Worm (Caenorhabditis elegans): ENCODE data around the gene gldi-2.

- no peak for TF ChIP-seq elt-3 (tag; optimal IDR thresholded peaks at IDR 0.05)
- TF ChIP-seq nhr-67 (tag; optimal IDR thresholded peaks at IDR 0.05) = no peak
- TF ChIP-seq unc-62 (GFP tag; optimal IDR thresholded peaks at IDR 0.05) = no peak
- no peak for TF ChIP-seq aly-2 (tag; optimal IDR thresholded peaks at IDR 0.05)
Observed at ce11 chrII:6764734-6765133, 18.5 kb upstream of the gldi-2 start, which contains the start of gene nlp-50.

All from whole organism, L3 larva.